Fruit fly (Drosophila melanogaster): Measurements from ENCODE around the gene CG15011.

- TF ChIP-seq Pif1B (GFP tag; optimal IDR thresholded peaks at IDR 0.05) (no peak), CG10348 (GFP tag; IDR thresholded peaks at IDR 0.05) (no peak), CG9948 (tag; optimal IDR thresholded peaks at IDR 0.05) (no peak), rn (GFP tag; IDR thresholded peaks at IDR 0.05) (no peak), CG17806 (tag; optimal IDR thresholded peaks at IDR 0.05) (no peak), CG4496 (GFP tag; IDR thresholded peaks at IDR 0.05) (0 out of 3 replicates have a peak, but pooled peaks have one; percentile 9)
These were observed 48.9 kb upstream of the CG15011 start, which contains the start of gene dyl for dm6 chr3L:4307691-4308383.

Data from whole organism, pupa.